Worm (Caenorhabditis elegans): ENCODE results near the gene cit-1.1.

The cit-1.1 gene

ce11 chrIII:7981233-7981632 is 28.4 kb downstream of the cit-1.1 start:
- no peak for TF ChIP-seq hpl-2 (GFP tag; optimal IDR thresholded peaks at IDR 0.05)
- TF ChIP-seq snu-23 (GFP tag; optimal IDR thresholded peaks at IDR 0.05) = no peak
- TF ChIP-seq nhr-85 (tag) = no peak
- TF ChIP-seq lin-14 (GFP tag; optimal IDR thresholded peaks at IDR 0.05) = no peak
- no peak for TF ChIP-seq snpc-4 (tag; optimal IDR thresholded peaks at IDR 0.05)
- TF ChIP-seq C34B4.2 (tag; optimal IDR thresholded peaks at IDR 0.05) = no peak
- TF ChIP-seq mab-9 (GFP tag; IDR thresholded peaks at IDR 0.05) = no peak
- no peak for TF ChIP-seq nhr-76 (tag; optimal IDR thresholded peaks at IDR 0.05)
- TF ChIP-seq nhr-47 (tag; optimal IDR thresholded peaks at IDR 0.05) = no peak
- TF ChIP-seq pqm-1 (tag; optimal IDR thresholded peaks at IDR 0.05) = no peak
- TF ChIP-seq unc-98 (GFP tag; IDR thresholded peaks at IDR 0.05) = no peak
- no peak for TF ChIP-seq lin-35 (GFP tag; optimal IDR thresholded peaks at IDR 0.05)
- TF ChIP-seq nhr-28 (tag; optimal IDR thresholded peaks at IDR 0.05) = no peak
- no peak for TF ChIP-seq alr-1 (tag; optimal IDR thresholded peaks at IDR 0.05; ENCODE audit: borderline replicate concordance)
- no peak for TF ChIP-seq aha-1 (tag; optimal IDR thresholded peaks at IDR 0.05)
- no peak for TF ChIP-seq isw-1 (GFP tag; IDR thresholded peaks at IDR 0.05)
- TF ChIP-seq pag-3 (tag; optimal IDR thresholded peaks at IDR 0.05; ENCODE audit: borderline replicate concordance, insufficient read depth) = no peak
- no peak for TF ChIP-seq nhr-12 (tag; optimal IDR thresholded peaks at IDR 0.05)
- TF ChIP-seq ceh-88 (GFP tag; IDR thresholded peaks at IDR 0.05) = no peak
- no peak for TF ChIP-seq ama-1 (optimal IDR thresholded peaks at IDR 0.05)

- peak; percentile 44 for TF ChIP-seq lin-14 (GFP tag; optimal IDR thresholded peaks at IDR 0.05)
- TF ChIP-seq tlp-1 (tag; optimal IDR thresholded peaks at IDR 0.05) = no peak
- no peak for TF ChIP-seq lin-35 (GFP tag; optimal IDR thresholded peaks at IDR 0.05)
- peak; percentile 11 for TF ChIP-seq nhr-85 (tag)
Observed at ce11 chrIII:7979659-7980058, 30.0 kb downstream of the cit-1.1 start, which contains the start of gene clp-1. clp-1 (plus strand) TSS chrIII:7979959.

ce11 chrIII:7978723-7979122 is 30.9 kb downstream of the cit-1.1 start:
- TF ChIP-seq xbp-1 (tag; optimal IDR thresholded peaks at IDR 0.05) = peak; percentile 37
- peak; percentile 33 for TF ChIP-seq lin-13 (GFP tag; optimal IDR thresholded peaks at IDR 0.05)
- peak; percentile 59 for TF ChIP-seq swsn-7 (tag; optimal IDR thresholded peaks at IDR 0.05)
- peak; percentile 45 for TF ChIP-seq C16A3.4 (tag; optimal IDR thresholded peaks at IDR 0.05)
- peak; percentile 56 for TF ChIP-seq irx-1 (tag; optimal IDR thresholded peaks at IDR 0.05)
- TF ChIP-seq ceh-88 (GFP tag; IDR thresholded peaks at IDR 0.05) = peak; percentile 27; the same call in 1 of the 2 replicates
- peak; percentile 26 for TF ChIP-seq jun-1 (tag; optimal IDR thresholded peaks at IDR 0.05)
- TF ChIP-seq lin-14 (GFP tag; optimal IDR thresholded peaks at IDR 0.05) = peak; percentile 86
- peak; percentile 60 for TF ChIP-seq nhr-47 (tag; optimal IDR thresholded peaks at IDR 0.05)
- peak; percentile 2 to 31 (median 5) for TF ChIP-seq ceh-82 (tag; optimal IDR thresholded peaks at IDR 0.05)
- TF ChIP-seq fos-1 (tag; optimal IDR thresholded peaks at IDR 0.05) = peak; percentile 50
- TF ChIP-seq unc-98 (GFP tag; IDR thresholded peaks at IDR 0.05) = no peak
- TF ChIP-seq lsy-2 (tag; optimal IDR thresholded peaks at IDR 0.05) = peak; percentile 57 to 67
- no peak for TF ChIP-seq ceh-90 (tag; optimal IDR thresholded peaks at IDR 0.05)
- peak; percentile 38 to 68 for TF ChIP-seq lin-35 (GFP tag; optimal IDR thresholded peaks at IDR 0.05)
- no peak for TF ChIP-seq fkh-4 (tag; optimal IDR thresholded peaks at IDR 0.05; ENCODE audit: borderline replicate concordance)
- TF ChIP-seq nhr-77 (tag; optimal IDR thresholded peaks at IDR 0.05) = peak; percentile 61
- no peak for TF ChIP-seq lin-39 (tag; optimal IDR thresholded peaks at IDR 0.05)
- TF ChIP-seq dpl-1 (GFP tag; optimal IDR thresholded peaks at IDR 0.05) = peak; percentile 20 to 46 (median 26)
- peak; percentile 74 for TF ChIP-seq nhr-71 (tag; optimal IDR thresholded peaks at IDR 0.05)
- peak in 1 of 6 experiments; percentile 57 for TF ChIP-seq elt-3 (tag; optimal IDR thresholded peaks at IDR 0.05)
- no peak for TF ChIP-seq aha-1 (tag; optimal IDR thresholded peaks at IDR 0.05)
- TF ChIP-seq nhr-20 (tag; optimal IDR thresholded peaks at IDR 0.05) = peak; percentile 78
- TF ChIP-seq nhr-90 (tag; optimal IDR thresholded peaks at IDR 0.05; ENCODE audit: poor library complexity) = peak; percentile 66
- peak; percentile 58 for TF ChIP-seq mep-1 (tag; optimal IDR thresholded peaks at IDR 0.05)
- TF ChIP-seq hlh-4 (tag; optimal IDR thresholded peaks at IDR 0.05) = no peak
- TF ChIP-seq F16B12.6 (tag; optimal IDR thresholded peaks at IDR 0.05) = peak; percentile 40
- TF ChIP-seq blmp-1 (tag; optimal IDR thresholded peaks at IDR 0.05) = peak; percentile 46
- TF ChIP-seq hlh-17 (GFP tag; optimal IDR thresholded peaks at IDR 0.05; ENCODE audit: borderline replicate concordance) = no peak
- TF ChIP-seq zip-4 (GFP tag; optimal IDR thresholded peaks at IDR 0.05) = no peak
- no peak for TF ChIP-seq nhr-12 (tag; optimal IDR thresholded peaks at IDR 0.05)
- TF ChIP-seq nhr-11 (tag; optimal IDR thresholded peaks at IDR 0.05) = no peak
- TF ChIP-seq sptf-1 (tag; optimal IDR thresholded peaks at IDR 0.05) = no peak
- peak; percentile 68 for TF ChIP-seq nhr-19 (GFP tag; conservative IDR thresholded peaks at IDR 0.05)
- TF ChIP-seq sox-4 (tag; optimal IDR thresholded peaks at IDR 0.05) = no peak
- TF ChIP-seq snu-23 (GFP tag; optimal IDR thresholded peaks at IDR 0.05) = peak; percentile 77
- peak; percentile 90 for TF ChIP-seq nhr-85 (tag)
